Fruit fly (Drosophila melanogaster) whole organism, pupa: ENCODE data around the gene CG16713.

Source experiments
- Snoo ChIP-seq: fragments of 200-800 bp; sonication (Bioruptor generic); optimal IDR thresholded peaks from 3 replicates; lab custom pipeline; 2017; ENCODE audit warnings: missing biosample characterization, mild to moderate bottlenecking, missing genetic modification characterization, inconsistent platforms
- rn ChIP-seq: fragments of 200-800 bp; sonication (Bioruptor generic); IDR thresholded peaks from 2 replicates; pipeline ENCODE4 v1.3.6; 2022; ENCODE audit warnings: missing biosample characterization, missing genetic modification characterization

DNA sequence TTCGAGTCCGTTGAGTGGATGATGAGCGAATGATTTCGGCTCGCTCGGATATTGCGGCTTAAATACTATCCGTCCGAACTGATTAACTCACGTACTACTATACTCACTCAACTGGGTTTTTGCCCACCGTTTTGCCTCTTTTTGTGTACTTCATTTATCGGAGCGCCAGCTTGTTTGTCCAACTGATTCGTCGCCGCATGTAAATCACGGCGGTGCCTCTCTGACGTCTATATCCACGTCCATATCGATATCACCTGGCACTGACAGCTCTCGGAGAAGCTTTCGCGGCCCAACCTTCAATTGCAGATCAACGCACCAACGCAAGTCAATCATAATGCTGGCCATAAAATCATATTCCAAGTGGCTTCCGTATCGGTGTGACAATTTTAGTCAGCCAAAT is 2.6 kb upstream of the CG16713 start, which contains the start of gene CG3604:
- TF ChIP-seq rn: no peak
- TF ChIP-seq Snoo (tag; lab: Kevin White, UChicago): no peak
